Worm (Caenorhabditis elegans) whole organism, L4 larva: ENCODE data around the gene C17H11.1.

Experiments
- fkh-10 ChIP-seq: fragments of 150-350 bp; optimal IDR thresholded peaks from 2 replicates; lab custom pipeline; 2014; ENCODE audit warnings: missing biosample characterization, missing genetic modification reagents, missing genetic modification characterization
- fos-1 ChIP-seq: fragments of 150-350 bp; optimal IDR thresholded peaks from 2 replicates; lab custom pipeline; 2014; ENCODE audit warnings: missing biosample characterization, missing genetic modification characterization
- lir-3 ChIP-seq: sonication (generic microtip); optimal IDR thresholded peaks from 2 replicates; lab custom pipeline; 2016; ENCODE audit warnings: mild to moderate bottlenecking, missing genetic modification characterization, missing compliant biosample characterization

DNA sequence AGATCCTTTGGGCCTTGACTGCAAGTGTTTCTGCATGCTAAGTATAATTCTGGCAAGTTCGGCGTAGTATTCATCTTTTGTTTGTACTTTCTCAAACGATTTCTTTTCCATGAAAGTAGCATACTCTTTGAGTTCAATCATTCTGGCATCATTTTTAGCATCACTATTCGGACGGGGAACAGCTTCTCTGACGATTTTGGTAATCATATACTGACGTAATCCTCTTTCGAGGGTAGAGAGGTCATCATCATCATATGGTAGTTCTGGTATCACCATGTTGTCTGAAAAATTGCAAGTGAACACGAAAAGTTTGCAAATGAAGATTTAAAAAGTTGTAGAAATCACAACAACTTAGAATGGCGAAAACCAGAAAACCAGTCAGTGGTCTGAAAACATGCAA lies 10.9 kb upstream of the C17H11.1 start, which contains the start of gene F22F1.3:
- TF ChIP-seq fkh-10 (no peak), fos-1 (tag; lab: Kevin White, UChicago) (no peak), lir-3 (tag; lab: Kevin White, UChicago) (no peak)
